Worm (Caenorhabditis elegans) whole organism, L1 larva: ENCODE measurements around the gene dhs-30.

ENCODE experiments used
- C16A3.4 ChIP-seq: fragments of 150-350 bp; optimal IDR thresholded peaks from 2 replicates; lab custom pipeline; 2014; ENCODE audit warnings: missing biosample characterization, missing genetic modification characterization
- F16B12.6 ChIP-seq: fragments of 150-350 bp; optimal IDR thresholded peaks from 2 replicates; lab custom pipeline; 2014; ENCODE audit warnings: missing biosample characterization, missing genetic modification characterization
- aha-1 ChIP-seq: fragments of 150-350 bp; optimal IDR thresholded peaks from 2 replicates; lab custom pipeline; 2014; ENCODE audit warnings: missing biosample characterization, missing genetic modification characterization
- alr-1 ChIP-seq: fragments of 200-800 bp; sonication (Bioruptor generic); optimal IDR thresholded peaks from 2 replicates; lab custom pipeline; 2018; ENCODE audit warnings: borderline replicate concordance, mild to moderate bottlenecking, missing genetic modification characterization, missing compliant biosample characterization
- blmp-1 ChIP-seq: fragments of 150-350 bp; optimal IDR thresholded peaks from 2 replicates; lab custom pipeline; 2014; ENCODE audit warnings: missing biosample characterization, missing genetic modification characterization
- ceh-63 ChIP-seq: fragments of 200-800 bp; sonication (Bioruptor generic); optimal IDR thresholded peaks from 2 replicates; lab custom pipeline; 2018; ENCODE audit warnings: mild to moderate bottlenecking, missing genetic modification characterization, missing compliant biosample characterization
- ceh-8 ChIP-seq: fragments of 200-800 bp; sonication (Bioruptor generic); optimal IDR thresholded peaks from 2 replicates; lab custom pipeline; 2018; ENCODE audit warnings: mild to moderate bottlenecking, missing genetic modification characterization, moderate library complexity, missing compliant biosample characterization
- ceh-82 ChIP-seq, 3 experiments: fragments of 150-350 bp in 1 of 3; sonication (generic microtip) in 2 of 3; optimal IDR thresholded peaks; 2 replicates each; lab custom pipeline; 2014 to 2017; ENCODE audit warnings: missing biosample characterization in 3 of 3, missing genetic modification characterization in 3 of 3
- ceh-88 ChIP-seq: fragments of 200-800 bp; sonication (Bioruptor generic); IDR thresholded peaks from 2 replicates; pipeline ENCODE4 v1.3.6; 2022; ENCODE audit warnings: missing genetic modification characterization, missing compliant biosample characterization
- ces-1 ChIP-seq: fragments of 150-350 bp; optimal IDR thresholded peaks from 2 replicates; lab custom pipeline; 2014; ENCODE audit warnings: missing biosample characterization, missing genetic modification reagents, missing genetic modification characterization
- dsc-1 ChIP-seq: sonication (generic microtip); optimal IDR thresholded peaks from 2 replicates; lab custom pipeline; 2016; ENCODE audit warnings: mild to moderate bottlenecking, missing genetic modification characterization, missing compliant biosample characterization
- efl-1 ChIP-seq, 4 experiments: fragments of 150-350 bp; optimal IDR thresholded peaks in 3 of 4; peaks in 1 of 4; 1 replicate in 1 of 4; 2 replicates in 3 of 4; lab custom pipeline; 2014; ENCODE audit warnings: missing biosample characterization in 2 of 4, missing genetic modification characterization in 2 of 4, missing genetic modification reagents in 2 of 4
- efl-3 ChIP-seq: fragments of 200-800 bp; sonication (Bioruptor generic); optimal IDR thresholded peaks from 2 replicates; lab custom pipeline; 2018; ENCODE audit warnings: mild to moderate bottlenecking, missing genetic modification characterization, missing compliant biosample characterization
- egl-27 ChIP-seq, 2 experiments: fragments of 150-350 bp in 1 of 2; sonication (generic microtip); optimal IDR thresholded peaks; 3 replicates each; lab custom pipeline; 2017 to 2018; ENCODE audit warnings: missing biosample characterization in 2 of 2, missing genetic modification characterization in 2 of 2, missing genetic modification reagents in 2 of 2
- elt-2 ChIP-seq: sonication (generic microtip); optimal IDR thresholded peaks from 2 replicates; lab custom pipeline; 2016; ENCODE audit warnings: missing genetic modification characterization, mild to moderate bottlenecking, inconsistent platforms, missing compliant biosample characterization, missing genetic modification reagents
- elt-3 ChIP-seq, 6 experiments: fragments of 150-350 bp in 1 of 6; sonication (generic microtip); optimal IDR thresholded peaks; 2 replicates each; lab custom pipeline; 2017 to 2018; ENCODE audit warnings: missing biosample characterization in 6 of 6, missing genetic modification characterization in 6 of 6, inconsistent platforms in 1 of 6
- ets-5 ChIP-seq: fragments of 200-800 bp; sonication (Bioruptor generic); IDR thresholded peaks from 2 replicates; pipeline ENCODE4 v1.3.6; 2022; ENCODE audit warnings: missing genetic modification characterization, missing compliant biosample characterization
- fkh-10 ChIP-seq: sonication (generic microtip); optimal IDR thresholded peaks from 2 replicates; lab custom pipeline; 2017; ENCODE audit warnings: missing biosample characterization, missing genetic modification reagents, missing genetic modification characterization
- fkh-4 ChIP-seq: sonication (generic microtip); optimal IDR thresholded peaks from 2 replicates; lab custom pipeline; 2016; ENCODE audit warnings: missing compliant biosample characterization, missing genetic modification characterization, borderline replicate concordance
- fkh-8 ChIP-seq: sonication (generic microtip); optimal IDR thresholded peaks from 2 replicates; lab custom pipeline; 2016; ENCODE audit warnings: mild to moderate bottlenecking, missing genetic modification characterization, missing compliant biosample characterization
- isw-1 ChIP-seq: fragments of 200-800 bp; sonication (Bioruptor generic); IDR thresholded peaks from 2 replicates; pipeline ENCODE4 v1.3.6; 2022; ENCODE audit warnings: missing genetic modification characterization, missing compliant biosample characterization
- lin-14 ChIP-seq: fragments of 200-800 bp; sonication (Bioruptor generic); optimal IDR thresholded peaks from 2 replicates; lab custom pipeline; 2018; ENCODE audit warnings: mild to moderate bottlenecking, missing genetic modification characterization, moderate library complexity, missing compliant biosample characterization
- lin-15B ChIP-seq: fragments of 150-350 bp; sonication (generic microtip); optimal IDR thresholded peaks from 3 replicates; lab custom pipeline; 2014; ENCODE audit warnings: missing biosample characterization, missing genetic modification characterization
- lin-35 ChIP-seq, 2 experiments: fragments of 150-350 bp; optimal IDR thresholded peaks; 2 replicates each; lab custom pipeline; 2014; ENCODE audit warnings: missing biosample characterization in 2 of 2, missing genetic modification characterization in 2 of 2, missing genetic modification reagents in 2 of 2
- lir-3 ChIP-seq: sonication (generic microtip); optimal IDR thresholded peaks from 2 replicates; lab custom pipeline; 2016; ENCODE audit warnings: mild to moderate bottlenecking, missing genetic modification characterization, moderate library complexity, missing compliant biosample characterization; ENCODE audit not compliant: poor library complexity
- lsy-2 ChIP-seq, 2 experiments: fragments of 150-350 bp; optimal IDR thresholded peaks; 2 replicates each; lab custom pipeline; 2014; ENCODE audit warnings: missing biosample characterization in 2 of 2, missing genetic modification characterization in 2 of 2
- mab-9 ChIP-seq: fragments of 200-800 bp; sonication (Bioruptor generic); IDR thresholded peaks from 2 replicates; pipeline ENCODE4 v1.3.6; 2022; ENCODE audit warnings: missing genetic modification reagents, missing genetic modification characterization, missing compliant biosample characterization
- mep-1 ChIP-seq: fragments of 150-350 bp; optimal IDR thresholded peaks from 2 replicates; lab custom pipeline; 2014; ENCODE audit warnings: missing biosample characterization, missing genetic modification characterization
- nhr-11 ChIP-seq: fragments of 150-350 bp; optimal IDR thresholded peaks from 2 replicates; lab custom pipeline; 2014; ENCODE audit warnings: missing biosample characterization, missing genetic modification characterization
- nhr-19 ChIP-seq: fragments of 200-800 bp; sonication (Bioruptor generic); conservative IDR thresholded peaks from 2 replicates; pipeline ENCODE4 v1.3.6; 2022; ENCODE audit warnings: missing genetic modification characterization, missing compliant biosample characterization
- nhr-20 ChIP-seq: sonication (generic microtip); optimal IDR thresholded peaks from 2 replicates; lab custom pipeline; 2016; ENCODE audit warnings: mild to moderate bottlenecking, missing genetic modification characterization, missing compliant biosample characterization
- nhr-28 ChIP-seq: fragments of 150-350 bp; optimal IDR thresholded peaks from 2 replicates; lab custom pipeline; 2014; ENCODE audit warnings: missing biosample characterization, missing genetic modification characterization
- nhr-71 ChIP-seq: sonication (generic microtip); optimal IDR thresholded peaks from 2 replicates; lab custom pipeline; 2016; ENCODE audit warnings: mild to moderate bottlenecking, missing genetic modification characterization, moderate library complexity, missing compliant biosample characterization
- nhr-76 ChIP-seq: sonication (generic microtip); optimal IDR thresholded peaks from 2 replicates; lab custom pipeline; 2017; ENCODE audit warnings: missing biosample characterization, missing genetic modification characterization
- nhr-84 ChIP-seq: sonication (generic microtip); optimal IDR thresholded peaks from 2 replicates; lab custom pipeline; 2017; ENCODE audit warnings: missing biosample characterization, missing genetic modification characterization
- nhr-90 ChIP-seq: sonication (generic microtip); optimal IDR thresholded peaks from 2 replicates; lab custom pipeline; 2016; ENCODE audit warnings: mild to moderate bottlenecking, missing genetic modification characterization, missing compliant biosample characterization; ENCODE audit not compliant: poor library complexity
- pqm-1 ChIP-seq: sonication (generic microtip); optimal IDR thresholded peaks from 3 replicates; lab custom pipeline; 2017; ENCODE audit warnings: missing biosample characterization, missing genetic modification characterization
- rnt-1 ChIP-seq: sonication (generic microtip); optimal IDR thresholded peaks from 2 replicates; lab custom pipeline; 2016; ENCODE audit warnings: mild to moderate bottlenecking, missing genetic modification characterization, moderate library complexity, missing compliant biosample characterization
- skn-1 ChIP-seq: fragments of 150-350 bp; optimal IDR thresholded peaks from 2 replicates; lab custom pipeline; 2014; ENCODE audit warnings: missing biosample characterization, missing genetic modification characterization
- sox-4 ChIP-seq: sonication (generic microtip); optimal IDR thresholded peaks from 2 replicates; lab custom pipeline; 2016; ENCODE audit warnings: missing genetic modification characterization, missing compliant biosample characterization
- sup-37 ChIP-seq: fragments of 200-800 bp; sonication (Bioruptor generic); optimal IDR thresholded peaks from 2 replicates; lab custom pipeline; 2018; ENCODE audit warnings: mild to moderate bottlenecking, missing genetic modification characterization, missing compliant biosample characterization
- swsn-7 ChIP-seq: sonication (generic microtip); optimal IDR thresholded peaks from 2 replicates; lab custom pipeline; 2016; ENCODE audit warnings: missing genetic modification characterization, missing compliant biosample characterization
- unc-62 ChIP-seq: fragments of 150-350 bp; optimal IDR thresholded peaks from 2 replicates; lab custom pipeline; 2014; ENCODE audit warnings: missing biosample characterization, missing genetic modification reagents, missing genetic modification characterization
- unc-86 ChIP-seq: sonication (generic microtip); optimal IDR thresholded peaks from 2 replicates; lab custom pipeline; 2016; ENCODE audit warnings: missing genetic modification characterization, missing compliant biosample characterization
- vab-15 ChIP-seq: sonication (generic microtip); optimal IDR thresholded peaks from 2 replicates; lab custom pipeline; 2017; ENCODE audit warnings: missing genotype, mild to moderate bottlenecking, missing genetic modification characterization, missing compliant biosample characterization
- xbp-1 ChIP-seq: sonication (generic microtip); optimal IDR thresholded peaks from 2 replicates; lab custom pipeline; 2016; ENCODE audit warnings: missing genetic modification characterization, missing compliant biosample characterization
- ztf-11 ChIP-seq, 2 experiments: sonication (generic microtip); optimal IDR thresholded peaks; 2 replicates each; lab custom pipeline; 2016 to 2017; ENCODE audit warnings: missing genetic modification characterization in 2 of 2, missing biosample characterization in 1 of 2, missing compliant biosample characterization in 1 of 2
- ztf-4 ChIP-seq: fragments of 150-350 bp; optimal IDR thresholded peaks from 2 replicates; lab custom pipeline; 2014; ENCODE audit warnings: missing biosample characterization, missing genetic modification characterization

The dhs-30 gene

ce11 chrX:17217050-17217813, 18.4 kb downstream of the dhs-30 start, which contains the start of gene acdh-7:
TSS of gene acdh-7 (minus strand) at chrX:17217105.
- TF ChIP-seq nhr-20 (tag; lab: Kevin White, UChicago), result peak; percentile 12
- TF ChIP-seq nhr-84 (tag; lab: Kevin White, UChicago), result no peak
- TF ChIP-seq fkh-4 (tag; lab: Kevin White, UChicago), result no peak
- TF ChIP-seq ztf-11 (tag; optimal IDR thresholded peaks at IDR 0.05; lab: Kevin White, UChicago), result no peak
- TF ChIP-seq isw-1 (GFP tag; lab: Robert Waterston, UW), result no peak
- peak; percentile 42 for TF ChIP-seq rnt-1
- TF ChIP-seq ceh-88, result no peak
- no peak for TF ChIP-seq pqm-1 (tag; lab: Kevin White, UChicago)
- TF ChIP-seq C16A3.4 (tag; lab: Kevin White, UChicago), result no peak
- TF ChIP-seq ceh-82 (tag; optimal IDR thresholded peaks at IDR 0.05; lab: Kevin White, UChicago), result no peak
- no peak for TF ChIP-seq fkh-10
- TF ChIP-seq ztf-4 (tag; lab: Kevin White, UChicago), result no peak
- TF ChIP-seq ces-1 (GFP tag; lab: Kevin White, UChicago), result no peak
- TF ChIP-seq elt-2, result peak; percentile 24
- no peak for TF ChIP-seq ets-5 (GFP tag; lab: Robert Waterston, UW)
- TF ChIP-seq unc-86 (tag; lab: Kevin White, UChicago), result no peak
- TF ChIP-seq dsc-1, result no peak
- TF ChIP-seq vab-15 (tag; lab: Kevin White, UChicago), result no peak
- TF ChIP-seq ceh-63 (GFP tag; lab: Kevin White, UChicago), result no peak
- no peak for TF ChIP-seq egl-27 (tag; optimal IDR thresholded peaks at IDR 0.05; lab: Kevin White, UChicago)
- no peak for TF ChIP-seq lir-3 (tag; lab: Kevin White, UChicago)
- no peak for TF ChIP-seq sup-37 (GFP tag; lab: Kevin White, UChicago)
- TF ChIP-seq efl-1 (optimal IDR thresholded peaks at IDR 0.05; lab: Kevin White, UChicago), result no peak
- no peak for TF ChIP-seq efl-1 (GFP tag; optimal IDR thresholded peaks at IDR 0.05 in 1 of 2; lab: Kevin White, UChicago)
- TF ChIP-seq lin-15B, result no peak
- no peak for TF ChIP-seq nhr-11 (tag; lab: Kevin White, UChicago)
- TF ChIP-seq nhr-76, result no peak
- TF ChIP-seq lin-35 (GFP tag; optimal IDR thresholded peaks at IDR 0.05; lab: Kevin White, UChicago), result no peak
- TF ChIP-seq elt-3 (tag; optimal IDR thresholded peaks at IDR 0.05; lab: Kevin White, UChicago), result peak in 2 of 6 experiments; percentile 3 to 69
- TF ChIP-seq blmp-1, result peak; percentile 66
- no peak for TF ChIP-seq nhr-19
- no peak for TF ChIP-seq ceh-8 (GFP tag; lab: Kevin White, UChicago)
- TF ChIP-seq efl-3 (GFP tag; lab: Kevin White, UChicago), result no peak
- TF ChIP-seq nhr-28 (tag; lab: Kevin White, UChicago), result no peak
- no peak for TF ChIP-seq nhr-90 (tag; lab: Kevin White, UChicago)
- TF ChIP-seq skn-1 (tag; lab: Kevin White, UChicago), result no peak
- TF ChIP-seq mab-9 (GFP tag; lab: Robert Waterston, UW), result no peak
- no peak for TF ChIP-seq fkh-8
- no peak for TF ChIP-seq unc-62
- no peak for TF ChIP-seq alr-1 (tag; lab: Kevin White, UChicago)
- no peak for TF ChIP-seq sox-4
- TF ChIP-seq aha-1, result no peak
- peak; percentile 26 for TF ChIP-seq lin-14 (GFP tag; lab: Kevin White, UChicago)
- TF ChIP-seq mep-1, result no peak
- no peak for TF ChIP-seq swsn-7 (tag; lab: Kevin White, UChicago)
- TF ChIP-seq F16B12.6, result no peak
- no peak for TF ChIP-seq xbp-1 (tag; lab: Kevin White, UChicago)
- peak; percentile 21 for TF ChIP-seq nhr-71 (tag; lab: Kevin White, UChicago)
- TF ChIP-seq lsy-2 (tag; optimal IDR thresholded peaks at IDR 0.05; lab: Kevin White, UChicago), result no peak
- TF ChIP-seq, all 84 proteins: peak for 7
